Worm (Caenorhabditis elegans): ENCODE measurements around the gene fbxa-11.

DNA sequence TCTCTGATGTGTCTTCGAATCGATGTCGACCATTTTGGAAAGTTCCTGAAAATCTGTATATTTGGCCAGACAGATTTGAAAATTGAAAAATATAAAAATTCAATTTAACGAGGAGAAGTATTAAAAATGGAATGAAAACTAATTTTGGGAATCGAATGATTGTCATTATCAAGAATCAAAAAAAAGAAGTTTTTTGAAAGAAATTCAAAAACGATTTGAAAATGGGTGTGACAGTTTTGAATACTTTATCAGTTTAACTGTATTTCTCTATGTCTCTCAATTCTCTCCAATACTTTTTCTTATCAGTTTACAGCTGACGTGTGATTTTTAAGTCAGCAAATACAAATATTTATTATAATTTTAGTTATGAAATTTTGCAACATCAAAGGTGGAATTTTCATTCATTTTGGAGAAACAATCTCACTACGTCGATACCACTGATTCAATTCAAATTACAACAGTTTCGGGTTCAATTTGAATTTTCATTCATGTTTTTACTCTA lies 7.2 kb upstream of the fbxa-11 start, which contains the start of gene fbxa-59:
- TF ChIP-seq dao-5 (tag; optimal IDR thresholded peaks at IDR 0.05) (no peak), him-1 (tag; optimal IDR thresholded peaks at IDR 0.05) (no peak), W03F9.2 (tag; optimal IDR thresholded peaks at IDR 0.05) (no peak)
